Worm (Caenorhabditis elegans) whole organism, young adult: ENCODE measurements around the gene rgs-3.

Source experiments
- B0261.1 ChIP-seq: sonication (generic microtip); optimal IDR thresholded peaks from 2 replicates; lab custom pipeline; 2016; ENCODE audit warnings: mild to moderate bottlenecking, missing genetic modification characterization, moderate library complexity, missing compliant biosample characterization
- B0336.3 ChIP-seq: fragments of 200-800 bp; sonication (Bioruptor generic); IDR thresholded peaks from 2 replicates; pipeline ENCODE4 v1.3.6; 2022; ENCODE audit warnings: missing genetic modification characterization, missing compliant biosample characterization
- F10E7.11 ChIP-seq: sonication (generic microtip); optimal IDR thresholded peaks from 2 replicates; lab custom pipeline; 2017; ENCODE audit warnings: mild to moderate bottlenecking, missing genetic modification characterization, moderate library complexity, missing compliant biosample characterization
- F23B12.7 ChIP-seq: sonication (generic microtip); optimal IDR thresholded peaks from 2 replicates; lab custom pipeline; 2017; ENCODE audit warnings: missing genetic modification characterization, mild to moderate bottlenecking, missing compliant biosample characterization, antibody characterized with exemption, moderate library complexity; ENCODE audit not compliant: insufficient read depth
- F39B2.1 ChIP-seq: fragments of 200-800 bp; sonication (Bioruptor generic); IDR thresholded peaks from 2 replicates; pipeline ENCODE4 v1.3.6; 2022; ENCODE audit warnings: missing genetic modification reagents, missing genetic modification characterization, missing compliant biosample characterization
- K11D2.4 ChIP-seq: fragments of 200-800 bp; sonication (Bioruptor generic); IDR thresholded peaks from 2 replicates; pipeline ENCODE4 v1.3.6; 2022; ENCODE audit warnings: missing genetic modification reagents, missing genetic modification characterization, missing compliant biosample characterization
- T26A5.8 ChIP-seq: sonication (generic microtip); optimal IDR thresholded peaks from 2 replicates; lab custom pipeline; 2016; ENCODE audit warnings: missing genetic modification characterization, missing compliant biosample characterization
- Y56A3A.18 ChIP-seq: fragments of 200-800 bp; sonication (Bioruptor generic); IDR thresholded peaks from 2 replicates; pipeline ENCODE4 v1.3.6; 2022; ENCODE audit warnings: missing genetic modification reagents, missing genetic modification characterization, missing compliant biosample characterization
- akir-1 ChIP-seq: fragments of 200-800 bp; sonication (Bioruptor generic); optimal IDR thresholded peaks from 2 replicates; lab custom pipeline; 2018; ENCODE audit warnings: mild to moderate bottlenecking, missing genetic modification characterization, moderate library complexity, missing compliant biosample characterization
- aptf-2 ChIP-seq: fragments of 200-800 bp; sonication (Bioruptor generic); conservative IDR thresholded peaks from 2 replicates; pipeline ENCODE4 v1.3.6; 2022; ENCODE audit warnings: missing genetic modification reagents, missing genetic modification characterization, missing compliant biosample characterization
- bed-2 ChIP-seq: fragments of 200-800 bp; sonication (Bioruptor generic); IDR thresholded peaks from 2 replicates; pipeline ENCODE4 v1.3.6; 2022; ENCODE audit warnings: missing genetic modification reagents, missing genetic modification characterization, missing compliant biosample characterization
- cebp-1 ChIP-seq, 2 experiments: fragments of 200-800 bp in 1 of 2; sonication (Bioruptor generic) in 1 of 2; sonication (generic microtip) in 1 of 2; IDR thresholded peaks in 1 of 2; optimal IDR thresholded peaks in 1 of 2; 2 replicates each; pipeline versions ENCODE4 v1.3.6 to Lab custom; 2017 to 2022; ENCODE audit warnings: missing compliant biosample characterization in 2 of 2, missing genetic modification characterization in 2 of 2, mild to moderate bottlenecking in 1 of 2, missing genetic modification reagents in 1 of 2, moderate library complexity in 1 of 2
- ceh-27 ChIP-seq: fragments of 200-800 bp; sonication (Bioruptor generic); optimal IDR thresholded peaks from 2 replicates; lab custom pipeline; 2018; ENCODE audit warnings: mild to moderate bottlenecking, missing genetic modification characterization, moderate library complexity, missing compliant biosample characterization
- ceh-91 ChIP-seq: fragments of 200-800 bp; sonication (Bioruptor generic); IDR thresholded peaks from 2 replicates; pipeline ENCODE4 v1.3.6; 2022; ENCODE audit warnings: missing genetic modification reagents, missing genetic modification characterization, missing compliant biosample characterization
- die-1 ChIP-seq: sonication (generic microtip); optimal IDR thresholded peaks from 2 replicates; lab custom pipeline; 2016; ENCODE audit warnings: missing genotype, mild to moderate bottlenecking, missing genetic modification characterization, missing compliant biosample characterization
- dox-1 ChIP-seq: fragments of 200-800 bp; sonication (Bioruptor generic); IDR thresholded peaks from 2 replicates; pipeline ENCODE4 v1.3.6; 2022; ENCODE audit warnings: missing genetic modification reagents, missing genetic modification characterization, missing compliant biosample characterization
- dpff-1 ChIP-seq: sonication (generic microtip); optimal IDR thresholded peaks from 2 replicates; lab custom pipeline; 2017; ENCODE audit warnings: mild to moderate bottlenecking, missing genetic modification characterization, missing compliant biosample characterization
- efl-1 ChIP-seq: fragments of 150-350 bp; optimal IDR thresholded peaks from 2 replicates; lab custom pipeline; 2014; ENCODE audit warnings: missing biosample characterization, missing genetic modification reagents, missing genetic modification characterization
- egl-44 ChIP-seq: fragments of 200-800 bp; sonication (Bioruptor generic); IDR thresholded peaks from 2 replicates; pipeline ENCODE4 v1.3.6; 2022; ENCODE audit warnings: missing genetic modification reagents, missing genetic modification characterization, missing compliant biosample characterization
- egrh-3 ChIP-seq: fragments of 200-800 bp; sonication (Bioruptor generic); IDR thresholded peaks from 2 replicates; pipeline ENCODE4 v1.3.6; 2022; ENCODE audit warnings: missing genetic modification reagents, missing genetic modification characterization, missing compliant biosample characterization
- fkh-3 ChIP-seq: sonication (generic microtip); optimal IDR thresholded peaks from 2 replicates; lab custom pipeline; 2016; ENCODE audit warnings: mild to moderate bottlenecking, missing genetic modification characterization, missing compliant biosample characterization
- hlh-12 ChIP-seq: sonication (generic microtip); optimal IDR thresholded peaks from 2 replicates; lab custom pipeline; 2016; ENCODE audit warnings: missing genetic modification characterization, missing compliant biosample characterization
- hmg-1.2 ChIP-seq: fragments of 200-800 bp; sonication (Bioruptor generic); IDR thresholded peaks from 2 replicates; pipeline ENCODE4 v1.3.6; 2022; ENCODE audit warnings: missing genetic modification reagents, missing genetic modification characterization, missing compliant biosample characterization
- hmg-20 ChIP-seq: fragments of 200-800 bp; sonication (Bioruptor generic); IDR thresholded peaks from 2 replicates; pipeline ENCODE4 v1.3.6; 2022; ENCODE audit warnings: missing genetic modification reagents, missing genetic modification characterization, missing compliant biosample characterization
- lin-35 ChIP-seq, 3 experiments: fragments of 150-350 bp in 2 of 3; sonication (generic microtip) in 1 of 3; optimal IDR thresholded peaks; 2 replicates each; lab custom pipeline; 2014 to 2018; ENCODE audit warnings: missing biosample characterization in 3 of 3, missing genetic modification characterization in 3 of 3, missing genetic modification reagents in 3 of 3
- lsl-1 ChIP-seq: fragments of 200-800 bp; sonication (Bioruptor generic); optimal IDR thresholded peaks from 2 replicates; lab custom pipeline; 2018; ENCODE audit warnings: mild to moderate bottlenecking, missing genetic modification characterization, moderate library complexity, missing compliant biosample characterization
- madf-8 ChIP-seq: fragments of 200-800 bp; sonication (Bioruptor generic); conservative IDR thresholded peaks from 2 replicates; pipeline ENCODE4 v1.3.6; 2022; ENCODE audit warnings: missing genetic modification reagents, missing genetic modification characterization, missing compliant biosample characterization
- mcd-1 ChIP-seq: fragments of 200-800 bp; sonication (Bioruptor generic); IDR thresholded peaks from 2 replicates; pipeline ENCODE4 v1.3.6; 2022; ENCODE audit warnings: missing genetic modification reagents, missing genetic modification characterization, missing compliant biosample characterization
- mel-28 ChIP-seq: sonication (generic microtip); optimal IDR thresholded peaks from 2 replicates; lab custom pipeline; 2016; ENCODE audit warnings: borderline replicate concordance, mild to moderate bottlenecking, missing genetic modification characterization, missing compliant biosample characterization
- nfyb-1 ChIP-seq: fragments of 200-800 bp; sonication (Bioruptor generic); IDR thresholded peaks from 2 replicates; pipeline ENCODE4 v1.3.6; 2022; ENCODE audit warnings: missing genetic modification reagents, missing genetic modification characterization, missing compliant biosample characterization
- rcor-1 ChIP-seq: fragments of 200-800 bp; sonication (Bioruptor generic); IDR thresholded peaks from 2 replicates; pipeline ENCODE4 v1.3.6; 2022; ENCODE audit warnings: missing genetic modification reagents, missing genetic modification characterization, missing compliant biosample characterization
- rpc-1 ChIP-seq, 2 experiments: fragments of 150-350 bp in 1 of 2; sonication (generic microtip) in 1 of 2; optimal IDR thresholded peaks; 2 replicates each; lab custom pipeline; 2014 to 2018; ENCODE audit warnings: missing biosample characterization in 1 of 2, missing genetic modification characterization in 1 of 2, missing genetic modification reagents in 1 of 2, missing genotype in 1 of 2
- zfh-2 ChIP-seq: fragments of 200-800 bp; sonication (Bioruptor generic); conservative IDR thresholded peaks from 2 replicates; pipeline ENCODE4 v1.3.6; 2022; ENCODE audit warnings: missing genetic modification reagents, missing genetic modification characterization, missing compliant biosample characterization
- ztf-18 ChIP-seq: sonication (generic microtip); optimal IDR thresholded peaks from 2 replicates; lab custom pipeline; 2016; ENCODE audit warnings: missing genotype, mild to moderate bottlenecking, missing genetic modification characterization, missing compliant biosample characterization
- ztf-3 ChIP-seq: fragments of 200-800 bp; sonication (Bioruptor generic); optimal IDR thresholded peaks from 2 replicates; lab custom pipeline; 2018; ENCODE audit warnings: mild to moderate bottlenecking, missing genetic modification characterization, missing compliant biosample characterization

The rgs-3 gene

DNA sequence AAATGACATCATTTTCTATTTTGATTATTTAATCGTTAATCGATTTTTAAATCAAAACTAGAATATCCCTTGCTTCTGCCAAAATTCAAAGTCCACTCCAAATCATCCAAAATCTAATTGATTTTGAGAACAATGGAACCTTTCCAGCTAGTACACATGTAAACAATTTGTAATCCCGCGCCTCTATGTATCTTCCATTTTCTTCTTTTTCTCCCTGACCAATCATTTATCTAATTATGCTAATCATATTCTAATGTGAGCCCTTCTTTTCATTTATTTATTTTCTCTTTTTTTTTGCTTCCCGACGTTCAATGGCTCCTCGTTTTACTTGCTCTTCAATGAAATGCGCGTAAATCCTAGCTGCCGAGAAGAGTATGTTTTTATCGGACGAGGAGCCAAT lies 38.5 kb downstream of the rgs-3 start:
- TF ChIP-seq zfh-2 (GFP tag; lab: Robert Waterston, UW), result no peak
- no peak for TF ChIP-seq F10E7.11 (tag; lab: Kevin White, UChicago)
- TF ChIP-seq bed-2 (GFP tag; lab: Robert Waterston, UW), result no peak
- TF ChIP-seq hlh-12 (tag; lab: Kevin White, UChicago), result no peak
- TF ChIP-seq B0336.3, result no peak
- no peak for TF ChIP-seq fkh-3 (tag; lab: Kevin White, UChicago)
- no peak for TF ChIP-seq F39B2.1
- TF ChIP-seq egl-44, result no peak
- no peak for TF ChIP-seq K11D2.4 (GFP tag; lab: Robert Waterston, UW)
- no peak for TF ChIP-seq mcd-1 (GFP tag; lab: Robert Waterston, UW)
- TF ChIP-seq dpff-1, result no peak
- TF ChIP-seq egrh-3, result no peak

DNA sequence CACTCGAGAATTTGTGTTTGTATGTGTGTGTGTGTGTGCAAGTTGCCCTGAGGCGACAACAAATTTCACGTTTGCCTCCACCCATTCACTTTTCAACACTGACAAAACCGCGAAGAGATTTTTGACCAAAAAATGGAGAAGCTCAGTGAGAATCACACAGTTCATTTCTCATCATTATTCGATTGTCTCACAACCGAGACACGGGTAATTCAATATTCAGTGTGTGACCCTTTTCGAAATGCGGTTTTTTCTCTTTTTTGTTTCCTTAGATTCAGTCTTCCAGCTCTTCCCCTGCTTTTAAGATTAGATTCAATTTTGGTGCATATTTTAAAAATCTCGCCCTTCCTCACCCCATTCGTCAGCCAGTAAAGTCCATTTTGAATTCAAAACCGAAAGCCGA lies 39.9 kb downstream of the rgs-3 start:
- TF ChIP-seq cebp-1 (GFP tag; IDR thresholded peaks at IDR 0.05; lab: Robert Waterston, UW) (no peak), cebp-1 (tag; optimal IDR thresholded peaks at IDR 0.05; lab: Kevin White, UChicago) (no peak), ceh-27 (GFP tag; lab: Kevin White, UChicago) (no peak), rpc-1 (optimal IDR thresholded peaks at IDR 0.05; lab: Kevin White, UChicago) (no peak), rpc-1 (tag; optimal IDR thresholded peaks at IDR 0.05; lab: Kevin White, UChicago) (no peak), aptf-2 (GFP tag; lab: Robert Waterston, UW) (no peak), efl-1 (no peak), mel-28 (tag; lab: Kevin White, UChicago) (no peak), T26A5.8 (tag; lab: Kevin White, UChicago) (no peak), ceh-91 (GFP tag; lab: Robert Waterston, UW) (no peak), madf-8 (GFP tag; lab: Robert Waterston, UW) (no peak)

DNA sequence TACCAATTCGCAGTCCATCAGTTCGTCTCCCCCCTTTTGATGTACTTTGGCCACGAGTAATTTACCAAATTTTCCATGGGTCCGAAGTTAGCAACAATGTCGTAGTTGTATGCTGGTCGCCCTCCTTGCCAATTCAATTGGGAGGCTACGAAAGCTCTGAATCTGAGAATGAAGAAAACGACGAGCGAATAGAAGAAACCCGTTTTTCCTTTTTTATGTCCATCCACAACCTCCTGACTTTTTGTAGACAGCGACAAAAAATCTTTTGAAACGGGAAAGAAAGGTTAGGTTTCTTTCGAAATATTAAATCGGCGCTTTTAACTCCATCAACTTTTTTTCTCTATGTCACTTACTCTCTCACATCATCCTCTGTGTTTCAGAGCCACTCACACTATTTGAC lies 42.9 kb downstream of the rgs-3 start:
- TF ChIP-seq lin-35 (GFP tag; optimal IDR thresholded peaks at IDR 0.05; lab: Kevin White, UChicago) (no peak), hmg-20 (no peak), ztf-18 (tag; lab: Kevin White, UChicago) (no peak), akir-1 (GFP tag; lab: Kevin White, UChicago) (no peak), B0261.1 (tag; lab: Kevin White, UChicago) (no peak), F23B12.7 (tag; lab: Kevin White, UChicago) (no peak), die-1 (no peak)
- TF ChIP-seq, all 124 proteins: peak for 0

DNA sequence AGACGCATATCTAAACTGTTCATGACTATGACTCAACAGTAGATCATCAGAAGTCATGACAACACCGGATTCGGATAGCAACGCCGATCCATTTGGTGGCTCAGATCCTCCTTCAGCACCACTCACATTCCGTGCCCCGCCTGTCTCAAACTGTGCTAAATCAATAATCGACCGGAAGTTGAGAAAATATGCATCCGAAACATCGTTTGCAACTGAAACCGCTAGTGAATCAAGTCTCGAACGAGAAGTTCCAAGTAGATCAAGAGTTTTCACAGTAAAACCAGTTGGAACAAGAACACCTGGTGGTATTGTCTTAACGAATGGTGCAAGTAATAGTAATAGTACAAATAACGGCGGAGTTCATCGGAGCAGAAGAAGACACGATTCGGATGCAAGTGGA lies 47.5 kb downstream of the rgs-3 start:
- TF ChIP-seq lin-35 (GFP tag; optimal IDR thresholded peaks at IDR 0.05; lab: Kevin White, UChicago) (no peak), Y56A3A.18 (GFP tag; lab: Robert Waterston, UW) (no peak), rcor-1 (GFP tag; lab: Robert Waterston, UW) (no peak), hlh-12 (tag; lab: Kevin White, UChicago) (no peak), lsl-1 (no peak), nfyb-1 (no peak), hmg-1.2 (GFP tag; lab: Robert Waterston, UW) (no peak)

DNA sequence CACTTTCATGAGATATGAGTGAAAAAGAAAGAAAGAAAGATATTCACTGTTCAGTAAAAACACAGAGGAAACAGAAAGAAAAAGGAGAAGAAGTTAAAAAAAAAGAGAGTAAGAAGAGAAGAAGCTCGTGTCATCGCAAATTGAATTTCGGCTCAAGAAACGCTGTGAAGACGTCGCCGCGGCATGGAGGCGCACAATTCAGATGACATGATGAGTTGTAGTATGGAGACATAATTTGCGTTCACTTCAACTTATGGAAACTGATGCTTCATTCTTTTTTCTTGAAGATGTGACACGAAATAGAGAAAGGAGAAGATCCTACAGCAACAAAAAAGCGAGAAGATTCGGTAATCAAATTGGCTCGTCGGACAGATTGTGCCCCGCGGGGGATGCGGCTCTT lies 48.8 kb downstream of the rgs-3 start:
- TF ChIP-seq dox-1 (no peak), ztf-3 (no peak)
